Fruit fly (Drosophila melanogaster) whole organism, embryonic: ENCODE results near the gene Hrs.

Experiments
- Aef1 ChIP-seq: fragments of 200-800 bp; sonication (Bioruptor generic); IDR thresholded peaks from 3 replicates; pipeline ENCODE4 v1.3.6; 2022; ENCODE audit warnings: missing biosample characterization, missing genetic modification characterization
- CG10267 ChIP-seq: fragments of 200-800 bp; sonication (Bioruptor generic); optimal IDR thresholded peaks from 2 replicates; lab custom pipeline; 2018; ENCODE audit warnings: missing biosample characterization, mild to moderate bottlenecking, missing genetic modification characterization, moderate library complexity
- CG11456 ChIP-seq: fragments of 200-800 bp; sonication (Bioruptor generic); IDR thresholded peaks from 3 replicates; pipeline ENCODE4 v1.3.6; 2022; ENCODE audit warnings: missing biosample characterization, missing genetic modification characterization
- CG11504 ChIP-seq: fragments of 200-800 bp; sonication (Bioruptor generic); optimal IDR thresholded peaks from 3 replicates; lab custom pipeline; 2019; ENCODE audit warnings: missing biosample characterization, mild to moderate bottlenecking, missing genetic modification characterization, moderate library complexity
- CG12659 ChIP-seq: fragments of 200-800 bp; sonication (Bioruptor generic); optimal IDR thresholded peaks from 3 replicates; lab custom pipeline; 2017; ENCODE audit warnings: mild to moderate bottlenecking, missing biosample characterization, missing genetic modification reagents, missing genetic modification characterization
- CG13424 ChIP-seq: fragments of 200-800 bp; sonication (Bioruptor generic); optimal IDR thresholded peaks from 2 replicates; lab custom pipeline; 2019; ENCODE audit warnings: missing biosample characterization, mild to moderate bottlenecking, missing genetic modification characterization, moderate library complexity
- CG13624 ChIP-seq: fragments of 200-800 bp; sonication (Bioruptor generic); optimal IDR thresholded peaks from 2 replicates; lab custom pipeline; 2016; ENCODE audit warnings: missing biosample characterization, missing genetic modification characterization
- CG14860 ChIP-seq: fragments of 200-800 bp; sonication (Bioruptor generic); IDR thresholded peaks from 3 replicates; pipeline ENCODE4 v1.3.6; 2022; ENCODE audit warnings: missing biosample characterization, missing genetic modification characterization; ENCODE audit not compliant: partially characterized antibody
- CG17359 ChIP-seq: fragments of 200-800 bp; sonication (Bioruptor generic); optimal IDR thresholded peaks from 3 replicates; lab custom pipeline; 2018; ENCODE audit warnings: missing biosample characterization, mild to moderate bottlenecking, missing genetic modification characterization, moderate library complexity
- CG2120 ChIP-seq: fragments of 200-800 bp; sonication (Bioruptor generic); optimal IDR thresholded peaks from 3 replicates; lab custom pipeline; 2016; ENCODE audit warnings: missing biosample characterization, missing genetic modification characterization
- CG32767 ChIP-seq: fragments of 200-800 bp; sonication (Bioruptor generic); IDR thresholded peaks from 2 replicates; pipeline ENCODE4 v1.3.6; 2022; ENCODE audit warnings: missing biosample characterization, missing genetic modification characterization
- CG3407 ChIP-seq: fragments of 200-800 bp; sonication (Bioruptor generic); optimal IDR thresholded peaks from 2 replicates; lab custom pipeline; 2018; ENCODE audit warnings: missing biosample characterization, mild to moderate bottlenecking, missing genetic modification characterization
- CG4424 ChIP-seq: fragments of 200-800 bp; sonication (Bioruptor generic); optimal IDR thresholded peaks from 3 replicates; lab custom pipeline; 2016; ENCODE audit warnings: missing biosample characterization, missing genetic modification characterization
- CG5953 ChIP-seq: fragments of 200-800 bp; sonication (Bioruptor generic); IDR thresholded peaks from 2 replicates; pipeline ENCODE4 v1.3.6; 2022; ENCODE audit warnings: missing biosample characterization, missing genetic modification characterization
- CG6813 ChIP-seq: fragments of 200-800 bp; sonication (Bioruptor generic); optimal IDR thresholded peaks from 2 replicates; lab custom pipeline; 2017; ENCODE audit warnings: missing biosample characterization, missing genetic modification characterization, mild to moderate bottlenecking, moderate library complexity, missing genetic modification reagents
- CG6854 ChIP-seq: fragments of 200-800 bp; sonication (Bioruptor generic); optimal IDR thresholded peaks from 3 replicates; lab custom pipeline; 2017; ENCODE audit warnings: missing biosample characterization, mild to moderate bottlenecking, missing genetic modification characterization
- CG7271 ChIP-seq: fragments of 200-800 bp; sonication (Bioruptor generic); optimal IDR thresholded peaks from 2 replicates; lab custom pipeline; 2018; ENCODE audit warnings: missing biosample characterization, mild to moderate bottlenecking, missing genetic modification characterization, moderate library complexity
- CG8359 ChIP-seq: fragments of 200-800 bp; sonication (Bioruptor generic); optimal IDR thresholded peaks from 2 replicates; lab custom pipeline; 2017; ENCODE audit warnings: missing biosample characterization, mild to moderate bottlenecking, missing genetic modification characterization, borderline replicate concordance
- CG9876 ChIP-seq: fragments of 200-800 bp; sonication (Bioruptor generic); optimal IDR thresholded peaks from 2 replicates; lab custom pipeline; 2016; ENCODE audit warnings: missing biosample characterization, missing genetic modification characterization
- CG9932 ChIP-seq: fragments of 200-800 bp; sonication (Bioruptor generic); IDR thresholded peaks from 2 replicates; pipeline ENCODE4 v1.3.6; 2022; ENCODE audit warnings: missing biosample characterization, missing genetic modification characterization
- CTCF ChIP-seq: fragments of 200-800 bp; sonication (Bioruptor generic); optimal IDR thresholded peaks from 2 replicates; lab custom pipeline; 2017; ENCODE audit warnings: missing biosample characterization, mild to moderate bottlenecking, missing genetic modification characterization, moderate library complexity
- Doc2 ChIP-seq: fragments of 200-800 bp; sonication (Bioruptor generic); IDR thresholded peaks from 2 replicates; pipeline ENCODE4 v1.3.6; 2022; ENCODE audit warnings: missing biosample characterization, missing genetic modification characterization
- Doc3 ChIP-seq: fragments of 200-800 bp; sonication (Bioruptor generic); IDR thresholded peaks from 3 replicates; pipeline ENCODE4 v1.3.6; 2022; ENCODE audit warnings: missing biosample characterization, missing genetic modification characterization; ENCODE audit not compliant: partially characterized antibody
- Ets65A ChIP-seq: fragments of 200-800 bp; sonication (Bioruptor generic); peaks from one replicate; lab custom pipeline; 2016; ENCODE audit warnings: missing biosample characterization, missing genetic modification characterization
- Fer1 ChIP-seq: fragments of 200-800 bp; sonication (Bioruptor generic); optimal IDR thresholded peaks from 2 replicates; lab custom pipeline; 2017; ENCODE audit warnings: missing biosample characterization, mild to moderate bottlenecking, missing genetic modification characterization
- Fer3 ChIP-seq: fragments of 200-800 bp; sonication (Bioruptor generic); optimal IDR thresholded peaks from 2 replicates; lab custom pipeline; 2018; ENCODE audit warnings: missing biosample characterization, mild to moderate bottlenecking, missing genetic modification characterization, moderate library complexity
- HLHmδ ChIP-seq: fragments of 200-800 bp; sonication (Bioruptor generic); optimal IDR thresholded peaks from 2 replicates; lab custom pipeline; 2018; ENCODE audit warnings: missing biosample characterization, mild to moderate bottlenecking, missing genetic modification characterization, moderate library complexity
- Hmr ChIP-seq: fragments of 200-800 bp; sonication (Bioruptor generic); optimal IDR thresholded peaks from 3 replicates; lab custom pipeline; 2017; ENCODE audit warnings: mild to moderate bottlenecking, missing biosample characterization, missing genetic modification reagents, missing genetic modification characterization
- Hsf ChIP-seq: fragments of 200-800 bp; sonication (Bioruptor generic); optimal IDR thresholded peaks from 3 replicates; lab custom pipeline; 2016; ENCODE audit warnings: missing biosample characterization, missing genetic modification characterization
- Lpt ChIP-seq: fragments of >200 bp; optimal IDR thresholded peaks from 2 replicates; lab custom pipeline; 2018; ENCODE audit warnings: missing biosample characterization, missing genetic modification characterization
- MBD-R2 ChIP-seq: fragments of 200-800 bp; sonication (Bioruptor generic); IDR thresholded peaks from 2 replicates; pipeline ENCODE4 v1.3.6; 2022; ENCODE audit warnings: missing biosample characterization, missing genetic modification characterization
- NC2β ChIP-seq: fragments of 200-800 bp; sonication (Bioruptor generic); optimal IDR thresholded peaks from 2 replicates; lab custom pipeline; 2016; ENCODE audit warnings: missing biosample characterization, missing genetic modification characterization
- NfI ChIP-seq: fragments of 200-800 bp; sonication (Bioruptor generic); optimal IDR thresholded peaks from 3 replicates; lab custom pipeline; 2018; ENCODE audit warnings: missing biosample characterization, mild to moderate bottlenecking, missing genetic modification characterization, moderate library complexity
- Optix ChIP-seq: fragments of 200-800 bp; sonication (Bioruptor generic); IDR thresholded peaks from 3 replicates; pipeline ENCODE4 v1.3.6; 2022; ENCODE audit warnings: missing biosample characterization, missing genetic modification characterization
- Sry-β ChIP-seq: fragments of 200-800 bp; sonication (Bioruptor generic); optimal IDR thresholded peaks from 2 replicates; lab custom pipeline; 2018; ENCODE audit warnings: missing biosample characterization, mild to moderate bottlenecking, missing genetic modification characterization, moderate library complexity
- Tbp ChIP-seq: fragments of >200 bp; optimal IDR thresholded peaks from 2 replicates; lab custom pipeline; 2018; ENCODE audit warnings: missing biosample characterization, missing genetic modification characterization
- Xrp1 ChIP-seq: fragments of 200-800 bp; sonication (Bioruptor generic); IDR thresholded peaks from 2 replicates; pipeline ENCODE4 v1.3.6; 2022; ENCODE audit warnings: missing biosample characterization, missing genetic modification characterization
- ash1 ChIP-seq: fragments of 200-800 bp; sonication (Bioruptor generic); optimal IDR thresholded peaks from 2 replicates; lab custom pipeline; 2018; ENCODE audit warnings: missing biosample characterization, mild to moderate bottlenecking, missing genetic modification characterization
- bsh ChIP-seq, 2 experiments: fragments of 200-800 bp; sonication (Bioruptor generic); optimal IDR thresholded peaks; 2 replicates each; lab custom pipeline; 2017 to 2018; ENCODE audit warnings: mild to moderate bottlenecking in 2 of 2, missing biosample characterization in 2 of 2, missing genetic modification characterization in 2 of 2, moderate library complexity in 1 of 2
- corto ChIP-seq: fragments of 200-800 bp; sonication (Bioruptor generic); optimal IDR thresholded peaks from 2 replicates; lab custom pipeline; 2016; ENCODE audit warnings: missing biosample characterization, mild to moderate bottlenecking, missing genetic modification characterization, moderate library complexity
- fd3F ChIP-seq: fragments of 200-800 bp; sonication (Bioruptor generic); optimal IDR thresholded peaks from 2 replicates; lab custom pipeline; 2018; ENCODE audit warnings: missing biosample characterization, mild to moderate bottlenecking, missing genetic modification characterization, moderate library complexity
- grau ChIP-seq: fragments of 200-800 bp; optimal IDR thresholded peaks from 3 replicates; lab custom pipeline; 2019; ENCODE audit warnings: missing biosample characterization, mild to moderate bottlenecking, missing genetic modification characterization, moderate library complexity
- jing ChIP-seq: fragments of 200-800 bp; sonication (Bioruptor generic); optimal IDR thresholded peaks from 2 replicates; lab custom pipeline; 2018; ENCODE audit warnings: missing biosample characterization, mild to moderate bottlenecking, missing genetic modification characterization
- kah ChIP-seq: fragments of 200-800 bp; sonication (Bioruptor generic); optimal IDR thresholded peaks from 2 replicates; lab custom pipeline; 2018; ENCODE audit warnings: missing biosample characterization, mild to moderate bottlenecking, missing genetic modification characterization
- lab ChIP-seq: fragments of 200-800 bp; sonication (Bioruptor generic); optimal IDR thresholded peaks from 3 replicates; lab custom pipeline; 2017; ENCODE audit warnings: missing biosample characterization, missing genetic modification characterization, mild to moderate bottlenecking, moderate library complexity, missing genetic modification reagents
- mam ChIP-seq: fragments of 200-800 bp; sonication (Bioruptor generic); optimal IDR thresholded peaks from 3 replicates; lab custom pipeline; 2016; ENCODE audit warnings: missing biosample characterization, missing genetic modification characterization
- oc ChIP-seq: fragments of 200-800 bp; sonication (Bioruptor generic); optimal IDR thresholded peaks from 2 replicates; lab custom pipeline; 2018; ENCODE audit warnings: missing biosample characterization, mild to moderate bottlenecking, missing genetic modification characterization, moderate library complexity
- sim ChIP-seq: fragments of 200-800 bp; sonication (Bioruptor generic); IDR thresholded peaks from 2 replicates; pipeline ENCODE4 v1.3.6; 2022; ENCODE audit warnings: missing biosample characterization, missing genetic modification characterization
- stc ChIP-seq: fragments of 200-800 bp; sonication (Bioruptor generic); IDR thresholded peaks from 2 replicates; pipeline ENCODE4 v1.3.6; 2022; ENCODE audit warnings: missing biosample characterization, missing genetic modification characterization
- trem ChIP-seq: fragments of 200-800 bp; optimal IDR thresholded peaks from 3 replicates; lab custom pipeline; 2019; ENCODE audit warnings: missing biosample characterization, mild to moderate bottlenecking, missing genetic modification characterization, moderate library complexity
- ttk ChIP-seq: fragments of 200-800 bp; sonication (Bioruptor generic); IDR thresholded peaks from 2 replicates; pipeline ENCODE4 v2.1.2; 2022; ENCODE audit warnings: missing biosample characterization, missing genetic modification characterization
- unpg ChIP-seq: fragments of 200-800 bp; sonication (Bioruptor generic); optimal IDR thresholded peaks from 3 replicates; lab custom pipeline; 2018; ENCODE audit warnings: missing biosample characterization, mild to moderate bottlenecking, missing genetic modification characterization, moderate library complexity
- vvl ChIP-seq: fragments of 200-800 bp; sonication (Bioruptor generic); IDR thresholded peaks from 2 replicates; pipeline ENCODE4 v1.3.6; 2022; ENCODE audit warnings: missing biosample characterization, missing genetic modification characterization

Hrs gene

dm6 chr2L:2723100-2723499 is 16.7 kb upstream of the Hrs start (continued):
- TF ChIP-seq NfI (GFP tag; lab: Kevin White, UChicago) (peak; percentile 3), Hmr (GFP tag; lab: Kevin White, UChicago) (peak; percentile 59), Optix (GFP tag; lab: Robert Waterston, UW) (no peak), fd3F (GFP tag; lab: Kevin White, UChicago) (no peak), CG7271 (tag; lab: Kevin White, UChicago) (no peak), lab (GFP tag; lab: Kevin White, UChicago) (peak; percentile 60), CG12659 (GFP tag; lab: Kevin White, UChicago) (peak; percentile 14), CG6854 (GFP tag; lab: Kevin White, UChicago) (no peak), Hsf (GFP tag; lab: Kevin White, UChicago) (no peak), vvl (peak; percentile 53; the same call in 1 of the 2 replicates), CG5953 (no peak), CG13624 (GFP tag; lab: Kevin White, UChicago) (peak; percentile 5), oc (no peak), Fer3 (tag; lab: Kevin White, UChicago) (peak; percentile 36), Tbp (no peak), CG17359 (peak; percentile 30), Aef1 (GFP tag; lab: Robert Waterston, UW) (0 out of 3 replicates have a peak, but pooled peaks have one; percentile 12), CG13424 (tag; lab: Kevin White, UChicago) (peak; percentile 8), grau (peak; percentile 31), kah (GFP tag; lab: Kevin White, UChicago) (no peak), MBD-R2 (GFP tag; lab: Robert Waterston, UW) (peak; percentile 24; the same call in 1 of the 2 replicates), mam (peak; percentile 31), sim (no peak), bsh (GFP tag; optimal IDR thresholded peaks at IDR 0.05; lab: Kevin White, UChicago) (no peak), CG9876 (GFP tag; lab: Kevin White, UChicago) (no peak), CG11504 (tag; lab: Kevin White, UChicago) (peak; percentile 48), CTCF (GFP tag; lab: Kevin White, UChicago) (no peak), stc (GFP tag; lab: Robert Waterston, UW) (no peak), unpg (GFP tag; lab: Kevin White, UChicago) (no peak), CG4424 (GFP tag; lab: Kevin White, UChicago) (no peak), CG2120 (GFP tag; lab: Kevin White, UChicago) (peak; percentile 71), Ets65A (GFP tag; lab: Kevin White, UChicago) (peak; percentile 91), HLHmδ (GFP tag; lab: Kevin White, UChicago) (no peak), CG14860 (GFP tag; lab: Robert Waterston, UW) (no peak), jing (GFP tag; lab: Kevin White, UChicago) (no peak), Lpt (no peak), Fer1 (GFP tag; lab: Kevin White, UChicago) (peak; percentile 17), Sry-β (no peak), Doc2 (GFP tag; lab: Robert Waterston, UW) (no peak), CG9932 (GFP tag; lab: Robert Waterston, UW) (peak; percentile 24; the same call in 1 of the 2 replicates)

- TF ChIP-seq CG10267 (tag; lab: Kevin White, UChicago) (no peak), oc (no peak), Doc3 (no peak), NC2β (GFP tag; lab: Kevin White, UChicago) (no peak), trem (tag; lab: Kevin White, UChicago) (peak; percentile 6), CG11456 (GFP tag; lab: Robert Waterston, UW) (no peak), CG32767 (GFP tag; lab: Robert Waterston, UW) (no peak), Xrp1 (GFP tag; lab: Robert Waterston, UW) (no peak), CG6854 (GFP tag; lab: Kevin White, UChicago) (no peak), CG6813 (GFP tag; lab: Kevin White, UChicago) (no peak), ttk (GFP tag; lab: Robert Waterston, UW) (no peak), ash1 (no peak), corto (GFP tag; lab: Kevin White, UChicago) (no peak), Lpt (no peak), CG3407 (GFP tag; lab: Kevin White, UChicago) (no peak), CG8359 (no peak)
Observed at dm6 chr2L:2724459-2724858, 15.3 kb upstream of the Hrs start.
